Worm (Caenorhabditis elegans) whole organism, midembryonic: Measurements from ENCODE around the gene F20D6.10.

Source experiments
- cog-1 ChIP-seq: sonication (generic microtip); optimal IDR thresholded peaks from 2 replicates; lab custom pipeline; 2016; ENCODE audit warnings: missing genetic modification characterization, missing compliant biosample characterization
- klf-2 ChIP-seq: fragments of 200-800 bp; sonication (Bioruptor generic); conservative IDR thresholded peaks from 2 replicates; pipeline ENCODE4 v1.3.6; 2022; ENCODE audit warnings: missing genetic modification reagents, missing genetic modification characterization, missing compliant biosample characterization
- med-1 ChIP-seq: sonication (generic microtip); optimal IDR thresholded peaks from 2 replicates; lab custom pipeline; 2017; ENCODE audit warnings: missing genetic modification characterization, mild to moderate bottlenecking, missing compliant biosample characterization, antibody characterized with exemption, missing genetic modification reagents; ENCODE audit not compliant: insufficient read depth
- tab-1 ChIP-seq: fragments of 200-800 bp; sonication (Bioruptor generic); IDR thresholded peaks from 2 replicates; pipeline ENCODE4 v1.3.6; 2022; ENCODE audit warnings: missing genetic modification characterization, missing compliant biosample characterization

- no peak for TF ChIP-seq cog-1 (tag; lab: Kevin White, UChicago)
- TF ChIP-seq klf-2 (GFP tag; lab: Robert Waterston, UW), result no peak
- TF ChIP-seq med-1 (GFP tag; lab: Kevin White, UChicago), result no peak
- TF ChIP-seq tab-1 (GFP tag; lab: Robert Waterston, UW), result no peak
These were observed 23.8 kb upstream of the F20D6.10 start for ce11 chrV:8219550-8219949.
